Fruit fly (Drosophila melanogaster): ENCODE results near the gene CG16704.

Gene CG16704

DNA sequence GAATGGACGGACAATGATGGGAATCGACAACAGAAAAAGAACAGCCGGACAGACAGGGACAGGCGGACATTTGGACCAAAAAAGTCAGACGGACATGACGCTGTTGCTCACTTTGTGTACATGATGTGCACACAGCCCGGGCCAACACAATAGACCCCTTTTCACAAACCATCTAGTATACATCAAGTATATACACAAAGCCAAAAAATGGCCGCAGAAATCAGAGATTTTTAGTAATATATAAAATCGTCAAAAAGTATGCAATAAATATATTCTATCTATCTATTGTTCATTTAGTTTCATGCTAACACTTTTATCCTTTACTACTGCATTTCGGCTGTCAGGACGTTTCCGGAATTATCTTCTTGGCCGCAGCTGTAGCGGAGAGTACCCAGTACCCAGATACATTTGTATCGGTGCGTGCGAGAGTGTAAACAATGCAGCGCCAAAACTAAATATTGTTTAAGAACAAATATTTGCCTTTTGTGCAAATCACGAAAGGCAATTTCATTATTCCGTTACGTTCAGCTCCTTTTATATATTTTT, 27.1 kb upstream of the CG16704 start (continued):
- 0 out of 3 replicates have a peak, but pooled peaks have one; percentile 20 for TF ChIP-seq CG11695 (GFP tag; IDR thresholded peaks at IDR 0.05)
- TF ChIP-seq CG10366 (GFP tag; IDR thresholded peaks at IDR 0.05), result no peak
- TF ChIP-seq CG11696 (GFP tag; IDR thresholded peaks at IDR 0.05), result peak; percentile 59
- TF ChIP-seq Aef1 (GFP tag; IDR thresholded peaks at IDR 0.05), result no peak
- TF ChIP-seq Mes4 (GFP tag; optimal IDR thresholded peaks at IDR 0.05), result no peak
- TF ChIP-seq HHEX (GFP tag; optimal IDR thresholded peaks at IDR 0.05), result peak; percentile 30
- no peak for TF ChIP-seq dimm (GFP tag; IDR thresholded peaks at IDR 0.05)
- TF ChIP-seq Atf6 (GFP tag; IDR thresholded peaks at IDR 0.05), result peak; percentile 70
- no peak for TF ChIP-seq Hmr (GFP tag; optimal IDR thresholded peaks at IDR 0.05)
- peak; percentile 70 for TF ChIP-seq sens (GFP tag)
- TF ChIP-seq CG15479 (GFP tag; optimal IDR thresholded peaks at IDR 0.05), result no peak
- peak; percentile 26 for TF ChIP-seq fd96Cb (tag; optimal IDR thresholded peaks at IDR 0.05)
- TF ChIP-seq CG18619 (GFP tag; optimal IDR thresholded peaks at IDR 0.05), result peak; percentile 8
- TF ChIP-seq CG32767 (GFP tag; IDR thresholded peaks at IDR 0.05), result no peak
- TF ChIP-seq CG30403 (GFP tag; optimal IDR thresholded peaks at IDR 0.05), result peak; percentile 13
- TF ChIP-seq so (GFP tag; IDR thresholded peaks at IDR 0.05), result 0 out of 3 replicates have a peak, but pooled peaks have one; percentile 33
- peak; percentile 3 for TF ChIP-seq Hsf (GFP tag; optimal IDR thresholded peaks at IDR 0.05)
- no peak for TF ChIP-seq CG15269 (tag; optimal IDR thresholded peaks at IDR 0.05)
- peak; percentile 18 for TF ChIP-seq CG13296 (GFP tag; optimal IDR thresholded peaks at IDR 0.05)

DNA sequence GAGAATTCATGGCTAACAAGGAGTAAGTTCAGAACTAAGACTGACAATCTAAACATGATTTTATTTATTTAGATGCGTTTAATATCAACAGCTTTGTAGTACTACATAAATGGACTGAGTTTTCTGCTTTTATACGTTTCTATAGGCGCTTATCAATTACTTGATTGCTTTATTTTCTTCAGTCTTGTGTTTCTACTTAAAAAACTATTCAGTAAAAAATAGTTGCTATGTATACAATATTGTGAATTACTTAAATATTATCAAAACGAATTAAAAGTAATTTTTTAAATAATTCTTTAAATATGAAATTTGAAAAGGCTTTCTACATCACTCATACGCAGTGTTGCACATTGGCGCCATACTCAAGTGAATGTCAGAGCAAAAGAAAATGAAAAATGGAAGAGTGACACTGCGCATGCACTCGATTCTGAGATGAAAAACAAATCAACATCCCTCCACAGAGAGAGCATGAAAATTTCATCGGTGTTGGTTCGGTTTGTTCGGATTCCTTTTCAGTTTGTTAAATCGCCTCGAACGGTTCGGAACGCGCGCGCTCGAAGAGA, 25.4 kb upstream of the CG16704 start, which contains the start of the genes lectin-24A and Shaw:
Gene lectin-24A, minus strand, starts transcription at position 101 of the 563 bp plus-strand sequence.
Gene Shaw, plus strand, starts transcription at position 513 of the 563 bp plus-strand sequence.
- TF ChIP-seq Deaf1 (tag; optimal IDR thresholded peaks at IDR 0.05) (peak; percentile 73), CG2116 (GFP tag; optimal IDR thresholded peaks at IDR 0.05) (peak; percentile 48), CG1832 (GFP tag; optimal IDR thresholded peaks at IDR 0.05) (no peak), ewg (GFP tag; optimal IDR thresholded peaks at IDR 0.05) (peak; percentile 83), vnd (GFP tag; IDR thresholded peaks at IDR 0.05; ENCODE audit: partially characterized antibody) (no peak), Dp (GFP tag; optimal IDR thresholded peaks at IDR 0.05) (peak; percentile 19), Awh (GFP tag; IDR thresholded peaks at IDR 0.05) (no peak), CG4707 (GFP tag; optimal IDR thresholded peaks at IDR 0.05) (no peak), CG3065 (GFP tag; optimal IDR thresholded peaks at IDR 0.05) (no peak), E2f2 (GFP tag; IDR thresholded peaks at IDR 0.05) (peak; percentile 36; the same call in 1 of the 2 replicates), CG3995 (GFP tag; optimal IDR thresholded peaks at IDR 0.05) (no peak), psq (GFP tag; optimal IDR thresholded peaks at IDR 0.05) (peak; percentile 31), scrt (GFP tag; optimal IDR thresholded peaks at IDR 0.05) (no peak), fd64A (GFP tag; optimal IDR thresholded peaks at IDR 0.05) (no peak), pzg (GFP tag; optimal IDR thresholded peaks at IDR 0.05) (peak; percentile 2), eyg (GFP tag; optimal IDR thresholded peaks at IDR 0.05) (no peak), jigr1 (GFP tag; IDR thresholded peaks at IDR 0.05) (no peak)

DNA sequence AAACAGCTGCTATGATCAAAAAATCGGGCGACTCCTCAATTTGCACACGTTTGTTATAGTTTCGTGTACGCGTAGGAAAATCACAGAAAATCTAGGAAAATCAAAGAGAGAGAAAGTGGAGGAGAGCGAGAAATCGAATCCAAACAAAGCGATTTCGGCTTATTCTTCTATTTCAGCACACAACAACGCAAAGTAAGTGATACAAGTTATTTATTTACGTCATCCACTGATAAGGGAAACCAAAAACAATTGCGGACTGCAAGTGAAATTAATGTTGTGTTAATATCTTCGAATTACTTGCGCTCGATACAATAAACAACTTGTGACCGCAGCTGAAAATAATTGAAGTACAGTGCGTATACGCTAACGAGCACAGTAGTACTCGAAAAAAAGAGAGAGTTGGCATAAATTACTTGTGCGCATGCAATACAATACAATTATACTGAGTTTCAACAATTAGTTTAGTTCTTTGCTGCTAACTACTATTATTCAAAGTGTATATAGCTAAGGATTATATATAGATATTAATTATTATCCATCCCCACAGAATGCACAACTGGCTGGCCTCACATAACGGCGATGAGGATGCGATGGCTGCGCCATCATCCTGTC, 21.3 kb upstream of the CG16704 start:
- TF ChIP-seq Atf3 (GFP tag; optimal IDR thresholded peaks at IDR 0.05) (no peak), grau (tag; optimal IDR thresholded peaks at IDR 0.05) (peak; percentile 88), eve (GFP tag; optimal IDR thresholded peaks at IDR 0.05) (peak in 1 of 2 experiments; percentile 89), ap (GFP tag; IDR thresholded peaks at IDR 0.05) (peak; percentile 18; the same call in 1 of the 2 replicates), Atf6 (GFP tag; IDR thresholded peaks at IDR 0.05) (0 out of 2 replicates have a peak, but pooled peaks have one; percentile 8), CG2199 (GFP tag; IDR thresholded peaks at IDR 0.05) (0 out of 3 replicates have a peak, but pooled peaks have one; percentile 26), Trl (optimal IDR thresholded peaks at IDR 0.05) (peak in 1 of 2 experiments; percentile 13), Trl (GFP tag; optimal IDR thresholded peaks at IDR 0.05) (no peak), usp (GFP tag; optimal IDR thresholded peaks at IDR 0.05) (no peak), Pdp1 (GFP tag; optimal IDR thresholded peaks at IDR 0.05) (peak in 1 of 2 experiments; percentile 77), gsb-n (tag; optimal IDR thresholded peaks at IDR 0.05) (no peak), sens (GFP tag) (peak; percentile 43)

Measured in whole organism, embryonic.